Worm (Caenorhabditis elegans): ENCODE data around the gene acbp-7.

DNA sequence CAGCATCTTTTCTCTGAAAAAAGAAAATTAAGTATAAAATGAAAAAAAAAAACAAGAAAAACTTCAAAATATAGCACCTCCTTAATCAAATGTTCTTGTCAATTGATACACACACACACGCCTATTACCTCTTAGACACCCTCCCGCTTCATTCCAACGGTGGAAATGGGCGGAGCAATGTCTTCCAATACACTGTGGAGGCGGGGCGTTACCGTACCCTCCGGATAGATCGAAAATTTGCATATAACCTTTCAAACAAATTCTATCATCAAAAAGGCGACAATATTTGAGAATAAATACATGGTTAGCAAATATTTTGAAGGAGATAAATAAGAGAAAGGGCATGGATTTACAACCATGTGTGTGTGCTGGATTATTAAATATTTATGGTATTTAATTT lies 29.4 kb upstream of the acbp-7 start:
- TF ChIP-seq daf-8 (GFP tag; IDR thresholded peaks at IDR 0.05) (no peak), daf-12 (tag; optimal IDR thresholded peaks at IDR 0.05) (no peak)

All from whole organism, L4 larva.